Fruit fly (Drosophila melanogaster) Kc167 (cell line): Measurements from ENCODE around the gene Fdx2.

Experiments used
- Myc ChIP-seq: fragments of >200 bp; optimal IDR thresholded peaks from 2 replicates; lab custom pipeline; 2017; ENCODE audit warnings: missing external identifiers
- Sin3A ChIP-seq: fragments of >200 bp; optimal IDR thresholded peaks from 2 replicates; lab custom pipeline; 2018; ENCODE audit warnings: missing external identifiers
- h ChIP-seq: fragments of >200 bp; optimal IDR thresholded peaks from 3 replicates; lab custom pipeline; 2018; ENCODE audit warnings: missing external identifiers
- insv ChIP-seq: fragments of >200 bp; optimal IDR thresholded peaks from 3 replicates; lab custom pipeline; 2018; ENCODE audit warnings: missing external identifiers
- psq ChIP-seq: fragments of >200 bp; optimal IDR thresholded peaks from 2 replicates; lab custom pipeline; 2017; ENCODE audit warnings: missing external identifiers
- ttk ChIP-seq: sonication (Bioruptor generic); optimal IDR thresholded peaks from 2 replicates; lab custom pipeline; 2017; ENCODE audit warnings: missing external identifiers

Fdx2 gene

dm6 chr3L:4292120-4292697, at the start of gene Fdx2, which contains the start of gene CG15012:
Fdx2 (plus strand) TSS chr3L:4292482.
CG15012 (minus strand) TSS chr3L:4292246.
- TF ChIP-seq Sin3A (lab: Kevin White, UChicago) (no peak), psq (lab: Kevin White, UChicago) (no peak), h (lab: Kevin White, UChicago) (no peak), ttk (lab: Kevin White, UChicago) (no peak), insv (no peak), Myc (lab: Kevin White, UChicago) (no peak)

- TF ChIP-seq Myc (lab: Kevin White, UChicago) = no peak
- TF ChIP-seq ttk (lab: Kevin White, UChicago) = no peak
- TF ChIP-seq psq (lab: Kevin White, UChicago) = no peak
- TF ChIP-seq h (lab: Kevin White, UChicago) = no peak
- TF ChIP-seq Sin3A (lab: Kevin White, UChicago) = no peak
- no peak for TF ChIP-seq insv
These were observed 40.0 kb upstream of the Fdx2 start for dm6 chr3L:4252121-4252861.

- TF ChIP-seq insv = no peak
- TF ChIP-seq h (lab: Kevin White, UChicago) = no peak
- TF ChIP-seq psq (lab: Kevin White, UChicago) = no peak
- TF ChIP-seq Sin3A (lab: Kevin White, UChicago) = no peak
- TF ChIP-seq ttk (lab: Kevin White, UChicago) = no peak
- no peak for TF ChIP-seq Myc (lab: Kevin White, UChicago)
These were observed 39.2 kb upstream of the Fdx2 start for dm6 chr3L:4252862-4253610.

- TF ChIP-seq psq (lab: Kevin White, UChicago) = no peak
- no peak for TF ChIP-seq Sin3A (lab: Kevin White, UChicago)
- no peak for TF ChIP-seq insv
- no peak for TF ChIP-seq ttk (lab: Kevin White, UChicago)
- TF ChIP-seq h (lab: Kevin White, UChicago) = no peak
- TF ChIP-seq Myc (lab: Kevin White, UChicago) = no peak
These were observed 38.5 kb upstream of the Fdx2 start for dm6 chr3L:4253611-4254300.

- TF ChIP-seq Sin3A (lab: Kevin White, UChicago) (peak; percentile 30), psq (lab: Kevin White, UChicago) (no peak), h (lab: Kevin White, UChicago) (no peak), Myc (lab: Kevin White, UChicago) (no peak), ttk (lab: Kevin White, UChicago) (no peak)
These were observed 37.9 kb upstream of the Fdx2 start, which contains the start of the genes ago and CG1265 for dm6 chr3L:4254301-4254834. ago (minus strand) TSS chr3L:4254306. CG1265 (plus strand) TSS chr3L:4254776.

dm6 chr3L:4259102-4259558, 33.2 kb upstream of the Fdx2 start, which contains the start of the genes CG15011 and CG1309:
CG15011 (minus strand) TSS chr3L:4259152.
CG1309 (plus strand) TSS chr3L:4259430.
- no peak for TF ChIP-seq insv
- TF ChIP-seq psq (lab: Kevin White, UChicago) = no peak
- no peak for TF ChIP-seq Myc (lab: Kevin White, UChicago)
- no peak for TF ChIP-seq Sin3A (lab: Kevin White, UChicago)
- no peak for TF ChIP-seq h (lab: Kevin White, UChicago)
- no peak for TF ChIP-seq ttk (lab: Kevin White, UChicago)

dm6 chr3L:4261177-4261576, 31.1 kb upstream of the Fdx2 start:
- TF ChIP-seq Sin3A (lab: Kevin White, UChicago) = no peak
- no peak for TF ChIP-seq insv
- no peak for TF ChIP-seq psq (lab: Kevin White, UChicago)
- no peak for TF ChIP-seq ttk (lab: Kevin White, UChicago)
- TF ChIP-seq h (lab: Kevin White, UChicago) = no peak
- TF ChIP-seq Myc (lab: Kevin White, UChicago) = no peak

- TF ChIP-seq h (lab: Kevin White, UChicago) = no peak
- TF ChIP-seq Sin3A (lab: Kevin White, UChicago) = no peak
- no peak for TF ChIP-seq insv
- TF ChIP-seq ttk (lab: Kevin White, UChicago) = no peak
- no peak for TF ChIP-seq Myc (lab: Kevin White, UChicago)
- no peak for TF ChIP-seq psq (lab: Kevin White, UChicago)
These were observed 29.9 kb upstream of the Fdx2 start, which contains the start of the genes CG11586 and VhaM9.7-a for dm6 chr3L:4262384-4262783. CG11586 (minus strand) TSS chr3L:4262470. VhaM9.7-a (plus strand) TSS chr3L:4262705.

dm6 chr3L:4263502-4263901, 28.8 kb upstream of the Fdx2 start, which contains the start of gene CG1273:
CG1273 (plus strand) TSS chr3L:4263719.
- TF ChIP-seq Myc (lab: Kevin White, UChicago) = no peak
- TF ChIP-seq ttk (lab: Kevin White, UChicago) = no peak
- TF ChIP-seq insv = no peak
- no peak for TF ChIP-seq Sin3A (lab: Kevin White, UChicago)
- TF ChIP-seq psq (lab: Kevin White, UChicago) = no peak
- TF ChIP-seq h (lab: Kevin White, UChicago) = no peak

- TF ChIP-seq psq (lab: Kevin White, UChicago) (no peak), h (lab: Kevin White, UChicago) (no peak), insv (no peak), Myc (lab: Kevin White, UChicago) (no peak), ttk (lab: Kevin White, UChicago) (no peak), Sin3A (lab: Kevin White, UChicago) (no peak)
These were observed 27.3 kb upstream of the Fdx2 start for dm6 chr3L:4264963-4265362.
